Worm (Caenorhabditis elegans) whole organism, L2 larva: ENCODE results near the gene F48G7.13.

Source experiments
- C34F6.9 ChIP-seq: fragments of 150-350 bp; optimal IDR thresholded peaks from 2 replicates; lab custom pipeline; 2014; ENCODE audit warnings: missing biosample characterization, missing genetic modification characterization
- F13H6.1 ChIP-seq: sonication (generic microtip); optimal IDR thresholded peaks from 2 replicates; lab custom pipeline; 2016; ENCODE audit warnings: missing genetic modification characterization, missing compliant biosample characterization
- ama-1 ChIP-seq: fragments of 150-350 bp; optimal IDR thresholded peaks from 2 replicates; lab custom pipeline; 2018; ENCODE audit warnings: inconsistent platforms
- gmeb-1 ChIP-seq: fragments of 150-350 bp; optimal IDR thresholded peaks from 2 replicates; lab custom pipeline; 2014; ENCODE audit warnings: missing biosample characterization, missing genetic modification characterization
- lin-11 ChIP-seq: fragments of 150-350 bp; sonication (generic microtip); optimal IDR thresholded peaks from 2 replicates; lab custom pipeline; 2014; ENCODE audit warnings: missing biosample characterization, missing genetic modification characterization, inconsistent platforms, mixed read lengths
- lin-13 ChIP-seq: fragments of 150-350 bp; optimal IDR thresholded peaks from 2 replicates; lab custom pipeline; 2014; ENCODE audit warnings: missing biosample characterization, missing genetic modification reagents, missing genetic modification characterization
- lsy-2 ChIP-seq, 2 experiments: fragments of 150-350 bp in 1 of 2; sonication (generic microtip) in 1 of 2; optimal IDR thresholded peaks; 2 replicates each; lab custom pipeline; 2014 to 2017; ENCODE audit warnings: missing biosample characterization in 2 of 2, missing genetic modification characterization in 2 of 2
- nhr-11 ChIP-seq: fragments of 150-350 bp; optimal IDR thresholded peaks from 2 replicates; lab custom pipeline; 2014; ENCODE audit warnings: missing biosample characterization, missing genetic modification characterization
- nhr-12 ChIP-seq: fragments of 150-350 bp; optimal IDR thresholded peaks from 2 replicates; lab custom pipeline; 2014; ENCODE audit warnings: missing biosample characterization, missing genetic modification characterization
- sma-9 ChIP-seq, 2 experiments: fragments of 150-350 bp in 1 of 2; sonication (generic microtip) in 1 of 2; optimal IDR thresholded peaks; 2 replicates each; lab custom pipeline; 2014 to 2016; ENCODE audit warnings: missing genetic modification characterization in 2 of 2, mild to moderate bottlenecking in 1 of 2, missing biosample characterization in 1 of 2, missing compliant biosample characterization in 1 of 2, missing genetic modification reagents in 1 of 2, moderate library complexity in 1 of 2
- unc-39 ChIP-seq: fragments of 150-350 bp; optimal IDR thresholded peaks from 2 replicates; lab custom pipeline; 2014; ENCODE audit warnings: missing biosample characterization, missing genetic modification characterization
- unc-55 ChIP-seq: fragments of 150-350 bp; sonication (generic microtip); optimal IDR thresholded peaks from 3 replicates; lab custom pipeline; 2014; ENCODE audit warnings: missing biosample characterization, missing genetic modification reagents, missing genetic modification characterization

- no peak for TF ChIP-seq nhr-12 (tag; lab: Kevin White, UChicago)
- no peak for TF ChIP-seq gmeb-1
- no peak for TF ChIP-seq ama-1 (lab: Kevin White, UChicago)
- TF ChIP-seq unc-55 = no peak
- no peak for TF ChIP-seq C34F6.9 (tag; lab: Kevin White, UChicago)
- no peak for TF ChIP-seq lin-13 (GFP tag; lab: Kevin White, UChicago)
- no peak for TF ChIP-seq unc-39 (tag; lab: Kevin White, UChicago)
- peak; percentile 57 for TF ChIP-seq sma-9 (GFP tag; optimal IDR thresholded peaks at IDR 0.05; lab: Kevin White, UChicago)
- TF ChIP-seq sma-9 (tag; optimal IDR thresholded peaks at IDR 0.05; lab: Kevin White, UChicago) = no peak
- TF ChIP-seq nhr-11 (tag; lab: Kevin White, UChicago) = no peak
- no peak for TF ChIP-seq F13H6.1 (tag; lab: Kevin White, UChicago)
- no peak for TF ChIP-seq lsy-2 (tag; optimal IDR thresholded peaks at IDR 0.05; lab: Kevin White, UChicago)
- TF ChIP-seq lin-11 (tag; lab: Kevin White, UChicago) = no peak
Measured at ce11 chrV:610217-610616, 5.2 kb upstream of the F48G7.13 start, which contains the start of gene nhr-90.
